Worm (Caenorhabditis elegans): Measurements from ENCODE around the gene D1044.7.

ce11 chrIII:5469090-5469489, 39.5 kb downstream of the D1044.7 start:
- TF ChIP-seq lsy-2 (tag; optimal IDR thresholded peaks at IDR 0.05) (no peak), snpc-4 (tag; optimal IDR thresholded peaks at IDR 0.05) (no peak), nhr-76 (tag; optimal IDR thresholded peaks at IDR 0.05) (no peak), unc-62 (GFP tag; optimal IDR thresholded peaks at IDR 0.05) (no peak), hlh-1 (tag; optimal IDR thresholded peaks at IDR 0.05) (no peak), sptf-1 (tag; optimal IDR thresholded peaks at IDR 0.05) (no peak), elt-1 (tag; optimal IDR thresholded peaks at IDR 0.05; ENCODE audit: borderline replicate concordance, insufficient read depth) (no peak), nhr-12 (tag; optimal IDR thresholded peaks at IDR 0.05) (no peak), mep-1 (tag; optimal IDR thresholded peaks at IDR 0.05) (no peak)

Data from whole organism, mixed stage, embryonic.